Fruit fly (Drosophila melanogaster) whole organism, adult: ENCODE results near the gene Pp2B-14D.
A peak's percentile ranks its signal among the peaks of the same experiment; 100 is the strongest.

Experiments
- CG11617 ChIP-seq: fragments of 200-800 bp; sonication (Bioruptor generic); optimal IDR thresholded peaks from 2 replicates; lab custom pipeline; 2017; ENCODE audit warnings: mild to moderate bottlenecking, missing biosample characterization, missing genetic modification reagents, missing genetic modification characterization
- CG12768 ChIP-seq: fragments of 200-800 bp; sonication (Bioruptor generic); optimal IDR thresholded peaks from 2 replicates; lab custom pipeline; 2017; ENCODE audit warnings: missing biosample characterization, missing genetic modification characterization, mild to moderate bottlenecking, moderate library complexity, missing genetic modification reagents
- CG14711 ChIP-seq: fragments of 200-800 bp; sonication (Bioruptor generic); optimal IDR thresholded peaks from 2 replicates; lab custom pipeline; 2018; ENCODE audit warnings: missing biosample characterization, mild to moderate bottlenecking, missing genetic modification characterization, moderate library complexity
- CG1620 ChIP-seq: fragments of 200-800 bp; sonication (Bioruptor generic); optimal IDR thresholded peaks from 2 replicates; lab custom pipeline; 2016; ENCODE audit warnings: missing biosample characterization, missing genetic modification characterization
- CG33017 ChIP-seq: fragments of 200-800 bp; sonication (Bioruptor generic); optimal IDR thresholded peaks from 2 replicates; lab custom pipeline; 2018; ENCODE audit warnings: missing biosample characterization, mild to moderate bottlenecking, missing genetic modification characterization, moderate library complexity
- CG5204 ChIP-seq: fragments of 200-800 bp; sonication (Bioruptor generic); optimal IDR thresholded peaks from 2 replicates; lab custom pipeline; 2016; ENCODE audit warnings: missing biosample characterization, missing genetic modification characterization
- CG7045 ChIP-seq: fragments of 200-800 bp; sonication (Bioruptor generic); optimal IDR thresholded peaks from 2 replicates; lab custom pipeline; 2017; ENCODE audit warnings: missing biosample characterization, mild to moderate bottlenecking, missing genetic modification characterization
- CG7101 ChIP-seq: fragments of 200-800 bp; sonication (Bioruptor generic); optimal IDR thresholded peaks from 2 replicates; lab custom pipeline; 2018; ENCODE audit warnings: missing biosample characterization, mild to moderate bottlenecking, missing genetic modification characterization, moderate library complexity
- Clk ChIP-seq: fragments of 200-800 bp; sonication (Bioruptor generic); optimal IDR thresholded peaks from 2 replicates; lab custom pipeline; 2017; ENCODE audit warnings: missing biosample characterization, missing genetic modification characterization
- Crg-1 ChIP-seq: fragments of 200-800 bp; sonication (Bioruptor generic); optimal IDR thresholded peaks from 2 replicates; lab custom pipeline; 2016; ENCODE audit warnings: missing biosample characterization, missing genetic modification characterization
- Hr96 ChIP-seq: fragments of 200-800 bp; sonication (Bioruptor generic); optimal IDR thresholded peaks from 2 replicates; lab custom pipeline; 2016; ENCODE audit warnings: missing biosample characterization, missing genetic modification characterization
- Mnt ChIP-seq: fragments of 200-800 bp; sonication (Bioruptor generic); optimal IDR thresholded peaks from 2 replicates; lab custom pipeline; 2016; ENCODE audit warnings: missing biosample characterization, mild to moderate bottlenecking, missing genetic modification characterization
- bab1 ChIP-seq: fragments of 200-800 bp; sonication (Bioruptor generic); optimal IDR thresholded peaks from 3 replicates; lab custom pipeline; 2019; ENCODE audit warnings: missing biosample characterization, mild to moderate bottlenecking, missing genetic modification characterization, moderate library complexity
- cic ChIP-seq: fragments of 200-800 bp; sonication (Bioruptor generic); optimal IDR thresholded peaks from 2 replicates; lab custom pipeline; 2017; ENCODE audit warnings: missing biosample characterization, mild to moderate bottlenecking, missing genetic modification characterization, moderate library complexity
- cnc ChIP-seq, 2 experiments: fragments of >200 bp; optimal IDR thresholded peaks; 2 replicates each; lab custom pipeline; 2017
- kay ChIP-seq: fragments of 200-800 bp; sonication (Bioruptor generic); peaks from one replicate; lab custom pipeline; 2016; ENCODE audit warnings: missing biosample characterization, missing genetic modification characterization, borderline replicate concordance
- ovo ChIP-seq: fragments of 200-800 bp; sonication (Bioruptor generic); optimal IDR thresholded peaks from 2 replicates; lab custom pipeline; 2016; ENCODE audit warnings: missing biosample characterization, missing genetic modification characterization
- pad ChIP-seq: fragments of 200-800 bp; sonication (Bioruptor generic); optimal IDR thresholded peaks from 3 replicates; lab custom pipeline; 2017; ENCODE audit warnings: missing biosample characterization, missing genetic modification characterization, mild to moderate bottlenecking, moderate library complexity, missing genetic modification reagents
- tj ChIP-seq: fragments of 200-800 bp; sonication (Bioruptor generic); optimal IDR thresholded peaks from 3 replicates; lab custom pipeline; 2017; ENCODE audit warnings: missing biosample characterization, mild to moderate bottlenecking, missing genetic modification characterization, moderate library complexity
- toe ChIP-seq: fragments of 200-800 bp; sonication (Bioruptor generic); optimal IDR thresholded peaks from 2 replicates; lab custom pipeline; 2016; ENCODE audit warnings: missing biosample characterization, missing genetic modification characterization

Pp2B-14D gene

DNA sequence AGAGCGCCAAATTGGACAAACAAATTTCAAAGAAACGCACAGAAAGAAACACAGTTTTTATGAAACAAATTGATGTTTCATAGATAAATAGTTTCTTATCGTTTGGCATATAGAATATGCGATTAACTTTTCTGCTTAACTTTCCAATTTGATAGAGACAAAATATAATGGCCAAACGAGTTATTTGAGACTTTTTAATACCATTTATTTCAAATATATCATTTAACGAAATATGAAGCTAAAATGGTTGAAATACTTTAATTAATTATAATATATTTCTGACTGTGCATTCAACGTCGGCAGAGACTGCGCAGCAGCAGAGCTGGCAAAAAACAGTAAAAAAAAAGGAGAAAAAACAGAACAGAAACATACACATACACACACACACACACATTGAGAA is 25.8 kb upstream of the Pp2B-14D start:
- TF ChIP-seq CG7045 (GFP tag; lab: Kevin White, UChicago) (peak; percentile 1), CG7101 (tag; lab: Kevin White, UChicago) (no peak), toe (GFP tag; lab: Kevin White, UChicago) (no peak), pad (GFP tag; lab: Kevin White, UChicago) (peak; percentile 4), tj (GFP tag; lab: Kevin White, UChicago) (no peak), Mnt (GFP tag; lab: Kevin White, UChicago) (no peak), cic (GFP tag; lab: Kevin White, UChicago) (no peak)

DNA sequence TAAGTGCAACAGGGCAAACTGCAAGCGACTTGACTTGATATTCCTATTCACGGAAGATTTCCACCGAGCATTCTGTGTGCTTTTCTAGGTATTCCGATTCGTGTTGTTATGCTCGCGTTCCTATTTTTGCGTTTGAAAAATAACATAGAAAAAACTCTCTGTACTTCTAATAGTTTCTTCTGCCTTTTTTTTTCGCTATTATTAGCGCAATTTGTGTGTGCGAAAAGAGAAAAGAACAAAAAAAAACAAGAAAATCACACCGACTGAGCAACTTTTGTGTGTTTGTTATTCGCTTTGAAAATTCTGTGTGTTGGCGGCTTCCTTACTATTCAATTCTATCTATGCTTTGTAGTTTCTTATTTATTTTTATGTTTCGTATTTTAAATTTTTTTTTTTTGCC is 23.9 kb upstream of the Pp2B-14D start:
- TF ChIP-seq Mnt (GFP tag; lab: Kevin White, UChicago): no peak

DNA sequence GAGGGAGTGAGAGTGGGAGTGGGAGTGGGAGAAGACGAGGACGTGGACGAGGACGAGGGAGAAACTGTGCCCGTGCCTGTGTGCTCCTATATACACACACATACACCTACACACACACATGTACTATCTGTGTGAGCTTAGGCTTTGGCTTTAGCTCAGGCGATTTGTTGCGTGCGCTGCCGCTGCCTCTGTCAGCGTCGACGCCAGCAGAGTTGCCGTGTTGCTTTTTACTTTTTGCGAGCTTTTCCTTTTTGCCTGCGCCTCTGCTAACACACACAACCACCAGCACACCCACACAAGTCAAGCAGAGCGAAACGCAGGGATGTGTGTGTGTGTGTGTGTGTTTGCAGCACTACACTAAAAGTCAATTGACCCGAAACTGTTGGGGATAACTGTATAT is 22.3 kb upstream of the Pp2B-14D start:
- TF ChIP-seq Hr96 (GFP tag; lab: Kevin White, UChicago) (no peak), cnc (optimal IDR thresholded peaks at IDR 0.05; lab: Kevin White, UChicago) (no peak), pad (GFP tag; lab: Kevin White, UChicago) (no peak), CG5204 (no peak), CG1620 (GFP tag; lab: Kevin White, UChicago) (no peak), CG11617 (GFP tag; lab: Kevin White, UChicago) (no peak), CG7045 (GFP tag; lab: Kevin White, UChicago) (no peak), Crg-1 (GFP tag; lab: Kevin White, UChicago) (no peak), Mnt (GFP tag; lab: Kevin White, UChicago) (no peak), cic (GFP tag; lab: Kevin White, UChicago) (no peak), tj (GFP tag; lab: Kevin White, UChicago) (no peak)

DNA sequence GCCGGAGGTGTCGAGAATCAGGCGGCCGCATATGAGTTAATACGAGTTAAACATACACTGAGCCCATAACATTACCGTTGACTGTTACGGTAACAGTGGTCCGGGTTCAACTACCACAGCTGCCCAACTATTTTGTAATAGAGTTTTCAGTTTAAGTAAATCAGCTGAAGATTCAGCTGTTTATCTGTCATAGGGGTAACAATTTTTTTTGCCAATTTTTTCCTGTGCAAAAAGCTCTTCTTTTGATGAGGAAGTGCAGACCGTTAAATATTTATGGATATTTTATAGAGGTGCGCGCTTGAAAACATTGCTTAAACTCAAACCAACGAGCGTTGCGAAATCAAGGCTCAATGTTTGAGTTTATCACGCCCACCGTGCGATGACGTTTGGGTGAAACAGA is 21.9 kb upstream of the Pp2B-14D start:
- peak; percentile 5 for TF ChIP-seq toe (GFP tag; lab: Kevin White, UChicago)
- TF ChIP-seq CG5204: peak; percentile 2
- no peak for TF ChIP-seq Hr96 (GFP tag; lab: Kevin White, UChicago)
- no peak for TF ChIP-seq Clk

dm6 chrX:16579978-16580377 is 20.2 kb upstream of the Pp2B-14D start:
- TF ChIP-seq Clk: no peak
- TF ChIP-seq CG7101 (tag; lab: Kevin White, UChicago): no peak
- TF ChIP-seq Mnt (GFP tag; lab: Kevin White, UChicago): no peak
- TF ChIP-seq CG12768 (GFP tag; lab: Kevin White, UChicago): no peak
- no peak for TF ChIP-seq ovo (GFP tag; lab: Kevin White, UChicago)
- TF ChIP-seq CG1620 (GFP tag; lab: Kevin White, UChicago): no peak
- TF ChIP-seq pad (GFP tag; lab: Kevin White, UChicago): no peak
- no peak for TF ChIP-seq cnc (optimal IDR thresholded peaks at IDR 0.05; lab: Kevin White, UChicago)
- no peak for TF ChIP-seq CG33017 (tag; lab: Kevin White, UChicago)
- no peak for TF ChIP-seq Crg-1 (GFP tag; lab: Kevin White, UChicago)
- no peak for TF ChIP-seq Hr96 (GFP tag; lab: Kevin White, UChicago)
- no peak for TF ChIP-seq CG14711 (tag; lab: Kevin White, UChicago)
- TF ChIP-seq CG7045 (GFP tag; lab: Kevin White, UChicago): no peak
- TF ChIP-seq CG11617 (GFP tag; lab: Kevin White, UChicago): no peak
- TF ChIP-seq toe (GFP tag; lab: Kevin White, UChicago): no peak

dm6 chrX:16575097-16575496 is 15.3 kb upstream of the Pp2B-14D start:
- no peak for TF ChIP-seq Crg-1 (GFP tag; lab: Kevin White, UChicago)
- TF ChIP-seq CG33017 (tag; lab: Kevin White, UChicago): no peak
- no peak for TF ChIP-seq cic (GFP tag; lab: Kevin White, UChicago)
- no peak for TF ChIP-seq Hr96 (GFP tag; lab: Kevin White, UChicago)
- no peak for TF ChIP-seq kay (GFP tag; lab: Kevin White, UChicago)
- no peak for TF ChIP-seq CG11617 (GFP tag; lab: Kevin White, UChicago)
- no peak for TF ChIP-seq Mnt (GFP tag; lab: Kevin White, UChicago)
- TF ChIP-seq CG7045 (GFP tag; lab: Kevin White, UChicago): no peak

DNA sequence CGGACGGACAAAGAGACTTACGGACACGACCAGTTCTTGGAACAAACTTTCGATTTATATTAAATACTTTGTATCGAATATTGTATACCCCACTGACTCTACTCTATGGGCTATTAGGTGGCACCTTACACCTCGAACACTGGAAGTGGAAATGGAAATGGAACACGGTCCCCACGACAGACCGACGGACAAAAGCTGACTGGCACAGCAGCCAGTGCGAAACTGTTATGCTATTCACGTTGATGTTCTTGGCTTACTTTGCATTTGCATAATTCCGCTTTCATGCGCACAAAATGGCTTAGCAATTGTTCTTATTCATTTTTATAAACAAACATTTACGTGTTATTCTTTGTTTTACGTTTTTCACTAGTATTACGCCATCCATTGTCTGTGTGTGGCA is 14.3 kb upstream of the Pp2B-14D start:
- TF ChIP-seq Clk (no peak), pad (GFP tag; lab: Kevin White, UChicago) (no peak), tj (GFP tag; lab: Kevin White, UChicago) (no peak), kay (GFP tag; lab: Kevin White, UChicago) (no peak), CG5204 (no peak), CG12768 (GFP tag; lab: Kevin White, UChicago) (no peak), Hr96 (GFP tag; lab: Kevin White, UChicago) (no peak), ovo (GFP tag; lab: Kevin White, UChicago) (no peak), CG7101 (tag; lab: Kevin White, UChicago) (no peak)

- TF ChIP-seq Mnt (GFP tag; lab: Kevin White, UChicago) (no peak), pad (GFP tag; lab: Kevin White, UChicago) (peak; percentile 14), tj (GFP tag; lab: Kevin White, UChicago) (no peak), bab1 (GFP tag; lab: Kevin White, UChicago) (no peak), Clk (no peak), ovo (GFP tag; lab: Kevin White, UChicago) (peak; percentile 50), CG7101 (tag; lab: Kevin White, UChicago) (peak; percentile 59), CG33017 (tag; lab: Kevin White, UChicago) (no peak), Crg-1 (GFP tag; lab: Kevin White, UChicago) (peak; percentile 46), CG14711 (tag; lab: Kevin White, UChicago) (no peak)
These were observed 13.8 kb upstream of the Pp2B-14D start for dm6 chrX:16573659-16574058.
